Worm (Caenorhabditis elegans): ENCODE results near the gene F41H10.3.

DNA sequence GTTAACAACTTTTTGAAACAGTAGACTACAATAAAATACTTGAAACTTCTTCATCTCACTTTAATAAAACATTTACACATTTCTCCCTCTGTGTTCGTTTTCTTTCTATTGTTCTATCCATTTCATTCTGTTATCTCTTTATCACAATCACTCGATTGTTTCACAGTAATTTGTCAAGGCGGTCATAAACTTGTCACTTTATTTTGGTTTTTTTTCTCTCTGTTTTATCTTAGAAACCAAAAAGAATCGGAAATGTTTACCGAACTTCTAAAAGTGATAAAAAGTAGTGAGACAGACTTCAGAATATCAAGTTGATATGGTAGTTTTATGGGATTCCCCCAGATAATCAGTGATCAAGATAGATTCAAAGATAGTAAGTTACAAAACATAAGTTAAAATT is 30.3 kb upstream of the F41H10.3 start, which contains the start of gene Y4C6B.2:
- no peak for TF ChIP-seq nhr-12 (tag; optimal IDR thresholded peaks at IDR 0.05)
- no peak for TF ChIP-seq ztf-4 (tag; optimal IDR thresholded peaks at IDR 0.05)
- no peak for TF ChIP-seq egl-27 (tag; optimal IDR thresholded peaks at IDR 0.05)
- TF ChIP-seq C16A3.4 (tag; optimal IDR thresholded peaks at IDR 0.05), result no peak
- no peak for TF ChIP-seq fkh-10 (GFP tag; optimal IDR thresholded peaks at IDR 0.05)
- TF ChIP-seq ama-1 (optimal IDR thresholded peaks at IDR 0.05), result no peak
- TF ChIP-seq aly-2 (tag; optimal IDR thresholded peaks at IDR 0.05), result no peak
- no peak for TF ChIP-seq jun-1 (tag; optimal IDR thresholded peaks at IDR 0.05)
- no peak for TF ChIP-seq nhr-76 (tag; optimal IDR thresholded peaks at IDR 0.05)
- no peak for TF ChIP-seq lin-39 (tag; optimal IDR thresholded peaks at IDR 0.05)
- no peak for TF ChIP-seq unc-130 (tag; optimal IDR thresholded peaks at IDR 0.05)
- no peak for TF ChIP-seq egl-13 (tag; optimal IDR thresholded peaks at IDR 0.05)
- TF ChIP-seq tbx-2 (tag; optimal IDR thresholded peaks at IDR 0.05), result no peak
- TF ChIP-seq nhr-77 (tag; optimal IDR thresholded peaks at IDR 0.05), result no peak
